Worm (Caenorhabditis elegans) whole organism, L1 larva: ENCODE results near the gene ZC8.6.
A peak's percentile ranks its signal among the peaks of the same experiment; 100 is the strongest.

Experiments used
- C04F5.9 ChIP-seq: sonication (generic microtip); optimal IDR thresholded peaks from 2 replicates; lab custom pipeline; 2016; ENCODE audit warnings: missing genetic modification characterization, missing compliant biosample characterization
- C16A3.4 ChIP-seq: fragments of 150-350 bp; optimal IDR thresholded peaks from 2 replicates; lab custom pipeline; 2014; ENCODE audit warnings: missing biosample characterization, missing genetic modification characterization
- F16B12.6 ChIP-seq: fragments of 150-350 bp; optimal IDR thresholded peaks from 2 replicates; lab custom pipeline; 2014; ENCODE audit warnings: missing biosample characterization, missing genetic modification characterization
- Y116A8C.19 ChIP-seq: sonication (generic microtip); optimal IDR thresholded peaks from 2 replicates; lab custom pipeline; 2016; ENCODE audit warnings: missing compliant biosample characterization, missing genetic modification characterization, borderline replicate concordance
- alr-1 ChIP-seq: fragments of 200-800 bp; sonication (Bioruptor generic); optimal IDR thresholded peaks from 2 replicates; lab custom pipeline; 2018; ENCODE audit warnings: borderline replicate concordance, mild to moderate bottlenecking, missing genetic modification characterization, missing compliant biosample characterization
- aly-2 ChIP-seq: fragments of 150-350 bp; optimal IDR thresholded peaks from 2 replicates; lab custom pipeline; 2014; ENCODE audit warnings: missing biosample characterization, missing genetic modification characterization
- ama-1 ChIP-seq: fragments of 150-350 bp; optimal IDR thresholded peaks from 2 replicates; lab custom pipeline; 2014
- blmp-1 ChIP-seq: fragments of 150-350 bp; optimal IDR thresholded peaks from 2 replicates; lab custom pipeline; 2014; ENCODE audit warnings: missing biosample characterization, missing genetic modification characterization
- ceh-8 ChIP-seq: fragments of 200-800 bp; sonication (Bioruptor generic); optimal IDR thresholded peaks from 2 replicates; lab custom pipeline; 2018; ENCODE audit warnings: mild to moderate bottlenecking, missing genetic modification characterization, moderate library complexity, missing compliant biosample characterization
- ceh-88 ChIP-seq: fragments of 200-800 bp; sonication (Bioruptor generic); IDR thresholded peaks from 2 replicates; pipeline ENCODE4 v1.3.6; 2022; ENCODE audit warnings: missing genetic modification characterization, missing compliant biosample characterization
- ceh-90 ChIP-seq: sonication (generic microtip); optimal IDR thresholded peaks from 2 replicates; lab custom pipeline; 2016; ENCODE audit warnings: missing genetic modification characterization, missing compliant biosample characterization
- ces-1 ChIP-seq: fragments of 150-350 bp; optimal IDR thresholded peaks from 2 replicates; lab custom pipeline; 2014; ENCODE audit warnings: missing biosample characterization, missing genetic modification reagents, missing genetic modification characterization
- dpl-1 ChIP-seq, 3 experiments: fragments of 150-350 bp in 2 of 3; sonication (generic microtip) in 1 of 3; optimal IDR thresholded peaks; 2 replicates each; lab custom pipeline; 2014 to 2017; ENCODE audit warnings: missing biosample characterization in 3 of 3, missing genetic modification characterization in 3 of 3, missing genetic modification reagents in 3 of 3
- dsc-1 ChIP-seq: sonication (generic microtip); optimal IDR thresholded peaks from 2 replicates; lab custom pipeline; 2016; ENCODE audit warnings: mild to moderate bottlenecking, missing genetic modification characterization, missing compliant biosample characterization
- efl-1 ChIP-seq, 4 experiments: fragments of 150-350 bp; optimal IDR thresholded peaks in 3 of 4; peaks in 1 of 4; 1 replicate in 1 of 4; 2 replicates in 3 of 4; lab custom pipeline; 2014; ENCODE audit warnings: missing biosample characterization in 2 of 4, missing genetic modification characterization in 2 of 4, missing genetic modification reagents in 2 of 4
- egl-13 ChIP-seq: sonication (generic microtip); optimal IDR thresholded peaks from 2 replicates; lab custom pipeline; 2016; ENCODE audit warnings: missing genotype, missing genetic modification reagents, missing genetic modification characterization, missing compliant biosample characterization
- elt-3 ChIP-seq, 6 experiments: fragments of 150-350 bp in 1 of 6; sonication (generic microtip); optimal IDR thresholded peaks; 2 replicates each; lab custom pipeline; 2017 to 2018; ENCODE audit warnings: missing biosample characterization in 6 of 6, missing genetic modification characterization in 6 of 6, inconsistent platforms in 1 of 6
- fkh-4 ChIP-seq: sonication (generic microtip); optimal IDR thresholded peaks from 2 replicates; lab custom pipeline; 2016; ENCODE audit warnings: missing compliant biosample characterization, missing genetic modification characterization, borderline replicate concordance
- grh-1 ChIP-seq: fragments of 200-800 bp; sonication (Bioruptor generic); IDR thresholded peaks from 2 replicates; pipeline ENCODE4 v1.3.6; 2022; ENCODE audit warnings: missing genetic modification reagents, missing genetic modification characterization, missing compliant biosample characterization
- hpl-2 ChIP-seq: fragments of 150-350 bp; optimal IDR thresholded peaks from 2 replicates; lab custom pipeline; 2014; ENCODE audit warnings: missing biosample characterization, missing genetic modification reagents, missing genetic modification characterization
- irx-1 ChIP-seq: sonication (generic microtip); optimal IDR thresholded peaks from 2 replicates; lab custom pipeline; 2016; ENCODE audit warnings: missing genetic modification characterization, missing compliant biosample characterization
- lin-13 ChIP-seq: fragments of 150-350 bp; optimal IDR thresholded peaks from 2 replicates; lab custom pipeline; 2014; ENCODE audit warnings: missing biosample characterization, missing genetic modification reagents, missing genetic modification characterization
- lin-14 ChIP-seq: fragments of 200-800 bp; sonication (Bioruptor generic); optimal IDR thresholded peaks from 2 replicates; lab custom pipeline; 2018; ENCODE audit warnings: mild to moderate bottlenecking, missing genetic modification characterization, moderate library complexity, missing compliant biosample characterization
- lin-15B ChIP-seq: fragments of 150-350 bp; sonication (generic microtip); optimal IDR thresholded peaks from 3 replicates; lab custom pipeline; 2014; ENCODE audit warnings: missing biosample characterization, missing genetic modification characterization
- lin-39 ChIP-seq: fragments of 150-350 bp; optimal IDR thresholded peaks from 2 replicates; lab custom pipeline; 2014; ENCODE audit warnings: missing biosample characterization, missing genetic modification reagents, missing genetic modification characterization
- lsy-2 ChIP-seq, 2 experiments: fragments of 150-350 bp; optimal IDR thresholded peaks; 2 replicates each; lab custom pipeline; 2014; ENCODE audit warnings: missing biosample characterization in 2 of 2, missing genetic modification characterization in 2 of 2
- mdl-1 ChIP-seq, 2 experiments: fragments of 150-350 bp; optimal IDR thresholded peaks; 2 replicates each; lab custom pipeline; 2014 to 2017; ENCODE audit warnings: missing biosample characterization in 2 of 2, missing genetic modification characterization in 2 of 2, inconsistent platforms in 1 of 2
- mef-2 ChIP-seq: fragments of 150-350 bp; optimal IDR thresholded peaks from 2 replicates; lab custom pipeline; 2014; ENCODE audit warnings: missing biosample characterization, missing genetic modification characterization
- nhr-11 ChIP-seq: fragments of 150-350 bp; optimal IDR thresholded peaks from 2 replicates; lab custom pipeline; 2014; ENCODE audit warnings: missing biosample characterization, missing genetic modification characterization
- nhr-19 ChIP-seq: fragments of 200-800 bp; sonication (Bioruptor generic); conservative IDR thresholded peaks from 2 replicates; pipeline ENCODE4 v1.3.6; 2022; ENCODE audit warnings: missing genetic modification characterization, missing compliant biosample characterization
- nhr-237 ChIP-seq: fragments of 150-350 bp; optimal IDR thresholded peaks from 2 replicates; lab custom pipeline; 2014; ENCODE audit warnings: missing biosample characterization, missing genetic modification characterization
- nhr-47 ChIP-seq: sonication (generic microtip); optimal IDR thresholded peaks from 2 replicates; lab custom pipeline; 2016; ENCODE audit warnings: mild to moderate bottlenecking, missing genetic modification characterization, moderate library complexity, missing compliant biosample characterization
- nhr-76 ChIP-seq: sonication (generic microtip); optimal IDR thresholded peaks from 2 replicates; lab custom pipeline; 2017; ENCODE audit warnings: missing biosample characterization, missing genetic modification characterization
- nhr-84 ChIP-seq: sonication (generic microtip); optimal IDR thresholded peaks from 2 replicates; lab custom pipeline; 2017; ENCODE audit warnings: missing biosample characterization, missing genetic modification characterization
- nhr-90 ChIP-seq: sonication (generic microtip); optimal IDR thresholded peaks from 2 replicates; lab custom pipeline; 2016; ENCODE audit warnings: mild to moderate bottlenecking, missing genetic modification characterization, missing compliant biosample characterization; ENCODE audit not compliant: poor library complexity
- pax-3 ChIP-seq: fragments of 200-800 bp; sonication (Bioruptor generic); optimal IDR thresholded peaks from 2 replicates; lab custom pipeline; 2018; ENCODE audit warnings: mild to moderate bottlenecking, missing genetic modification characterization, moderate library complexity, missing compliant biosample characterization
- pqm-1 ChIP-seq: sonication (generic microtip); optimal IDR thresholded peaks from 3 replicates; lab custom pipeline; 2017; ENCODE audit warnings: missing biosample characterization, missing genetic modification characterization
- rnt-1 ChIP-seq: sonication (generic microtip); optimal IDR thresholded peaks from 2 replicates; lab custom pipeline; 2016; ENCODE audit warnings: mild to moderate bottlenecking, missing genetic modification characterization, moderate library complexity, missing compliant biosample characterization
- skn-1 ChIP-seq: fragments of 150-350 bp; optimal IDR thresholded peaks from 2 replicates; lab custom pipeline; 2014; ENCODE audit warnings: missing biosample characterization, missing genetic modification characterization
- snu-23 ChIP-seq: sonication (generic microtip); optimal IDR thresholded peaks from 2 replicates; lab custom pipeline; 2016; ENCODE audit warnings: missing genetic modification characterization, missing compliant biosample characterization
- sptf-1 ChIP-seq: fragments of 150-350 bp; optimal IDR thresholded peaks from 2 replicates; lab custom pipeline; 2014; ENCODE audit warnings: missing biosample characterization, missing genetic modification characterization
- sup-37 ChIP-seq: fragments of 200-800 bp; sonication (Bioruptor generic); optimal IDR thresholded peaks from 2 replicates; lab custom pipeline; 2018; ENCODE audit warnings: mild to moderate bottlenecking, missing genetic modification characterization, missing compliant biosample characterization
- swsn-7 ChIP-seq: sonication (generic microtip); optimal IDR thresholded peaks from 2 replicates; lab custom pipeline; 2016; ENCODE audit warnings: missing genetic modification characterization, missing compliant biosample characterization
- tbx-2 ChIP-seq: sonication (generic microtip); optimal IDR thresholded peaks from 2 replicates; lab custom pipeline; 2016; ENCODE audit warnings: missing genetic modification characterization, missing compliant biosample characterization
- unc-30 ChIP-seq: sonication (generic microtip); optimal IDR thresholded peaks from 2 replicates; lab custom pipeline; 2017; ENCODE audit warnings: missing biosample characterization, missing genetic modification characterization
- unc-62 ChIP-seq: fragments of 150-350 bp; optimal IDR thresholded peaks from 2 replicates; lab custom pipeline; 2014; ENCODE audit warnings: missing biosample characterization, missing genetic modification reagents, missing genetic modification characterization
- vab-15 ChIP-seq: sonication (generic microtip); optimal IDR thresholded peaks from 2 replicates; lab custom pipeline; 2017; ENCODE audit warnings: missing genotype, mild to moderate bottlenecking, missing genetic modification characterization, missing compliant biosample characterization
- zag-1 ChIP-seq: fragments of 150-350 bp; optimal IDR thresholded peaks from 2 replicates; lab custom pipeline; 2014; ENCODE audit warnings: missing biosample characterization, missing genetic modification characterization
- zip-4 ChIP-seq: fragments of 200-800 bp; sonication (Bioruptor generic); optimal IDR thresholded peaks from 2 replicates; lab custom pipeline; 2018; ENCODE audit warnings: mild to moderate bottlenecking, missing genetic modification characterization, moderate library complexity, missing compliant biosample characterization
- ztf-11 ChIP-seq, 2 experiments: sonication (generic microtip); optimal IDR thresholded peaks; 2 replicates each; lab custom pipeline; 2016 to 2017; ENCODE audit warnings: missing genetic modification characterization in 2 of 2, missing biosample characterization in 1 of 2, missing compliant biosample characterization in 1 of 2

ZC8.6 gene

DNA sequence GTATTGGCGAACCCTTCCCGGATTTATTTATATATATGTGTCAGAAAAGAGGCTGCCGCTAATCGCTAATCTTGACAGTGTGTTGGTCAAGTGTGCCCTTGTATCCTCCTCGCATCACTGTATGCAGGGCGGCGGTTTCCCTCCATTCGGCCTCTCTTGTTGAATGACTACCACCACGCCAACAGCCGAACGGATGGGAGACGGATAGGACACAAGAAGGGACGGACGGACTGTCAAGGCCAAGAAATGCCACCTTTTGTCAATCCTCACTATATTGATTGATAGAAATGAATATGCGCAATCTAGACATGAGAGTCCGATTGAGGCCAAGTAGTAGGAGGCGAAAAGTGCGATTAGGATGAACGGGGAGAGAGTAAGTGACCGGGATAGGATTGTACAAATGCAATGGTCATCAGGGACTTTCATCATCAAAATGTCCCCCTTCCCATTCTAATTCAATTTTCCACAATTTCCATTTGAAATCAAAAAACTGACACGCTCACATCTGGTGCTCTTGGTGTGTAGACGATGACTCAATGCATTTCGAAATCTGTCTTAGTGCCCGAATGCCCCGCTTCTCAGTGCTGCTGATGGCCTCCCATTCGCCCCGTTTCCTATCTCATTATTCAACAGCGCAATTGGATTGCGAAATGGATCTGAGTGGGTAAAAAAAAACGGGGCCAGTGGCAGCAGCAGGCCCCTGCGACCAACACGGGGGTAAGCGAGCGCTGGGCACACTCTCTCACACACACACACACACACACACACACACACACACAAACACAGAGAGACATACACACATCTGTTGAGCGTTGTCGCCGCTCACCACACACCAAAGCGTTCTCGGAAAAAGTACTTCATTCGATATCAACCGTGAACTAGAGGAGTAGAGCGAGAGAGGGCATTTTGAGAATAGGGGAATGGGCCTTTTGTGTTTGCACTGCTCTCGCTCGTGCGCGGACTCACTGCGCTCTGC is 35.4 kb downstream of the ZC8.6 start:
- TF ChIP-seq C04F5.9 (tag; lab: Kevin White, UChicago) = no peak
- no peak for TF ChIP-seq lin-15B (tag; lab: Kevin White, UChicago)
- TF ChIP-seq swsn-7 (tag; lab: Kevin White, UChicago) = peak; percentile 60
- no peak for TF ChIP-seq nhr-237 (tag; lab: Kevin White, UChicago)
- TF ChIP-seq aly-2 (tag; lab: Kevin White, UChicago) = no peak
- peak; percentile 31 for TF ChIP-seq sup-37
- no peak for TF ChIP-seq zag-1 (tag; lab: Kevin White, UChicago)
- TF ChIP-seq grh-1 (GFP tag; lab: Robert Waterston, UW) = no peak
- peak; percentile 45 for TF ChIP-seq ces-1
- TF ChIP-seq vab-15 (tag; lab: Kevin White, UChicago) = no peak
- TF ChIP-seq mdl-1 (tag; optimal IDR thresholded peaks at IDR 0.05; lab: Kevin White, UChicago) = peak in 1 of 2 experiments; percentile 33
- peak; percentile 44 for TF ChIP-seq C16A3.4
- TF ChIP-seq zip-4 (GFP tag; lab: Kevin White, UChicago) = peak; percentile 37
- peak; percentile 39 for TF ChIP-seq irx-1
- no peak for TF ChIP-seq pax-3 (tag; lab: Kevin White, UChicago)
- TF ChIP-seq tbx-2 (tag; lab: Kevin White, UChicago) = peak; percentile 60
- TF ChIP-seq nhr-84 (tag; lab: Kevin White, UChicago) = no peak
- peak; percentile 43; the same call in 1 of the 2 replicates for TF ChIP-seq nhr-19 (GFP tag; lab: Robert Waterston, UW)
- TF ChIP-seq nhr-76 = no peak
- peak; percentile 17 for TF ChIP-seq ceh-90 (tag; lab: Kevin White, UChicago)
- TF ChIP-seq ama-1 = no peak
- peak; percentile 91 for TF ChIP-seq lin-14 (GFP tag; lab: Kevin White, UChicago)
- peak in 1 of 2 experiments; percentile 24 for TF ChIP-seq efl-1 (optimal IDR thresholded peaks at IDR 0.05; lab: Kevin White, UChicago)
- TF ChIP-seq efl-1 (GFP tag; optimal IDR thresholded peaks at IDR 0.05 in 1 of 2; lab: Kevin White, UChicago) = peak in 1 of 2 experiments; percentile 67
- no peak for TF ChIP-seq sptf-1 (tag; lab: Kevin White, UChicago)
- peak in 1 of 2 experiments; percentile 54 for TF ChIP-seq ztf-11 (tag; optimal IDR thresholded peaks at IDR 0.05; lab: Kevin White, UChicago)
- TF ChIP-seq ceh-88 (GFP tag; lab: Robert Waterston, UW) = no peak
- no peak for TF ChIP-seq lin-13 (GFP tag; lab: Kevin White, UChicago)
- TF ChIP-seq mef-2 = no peak
- peak; percentile 22 for TF ChIP-seq nhr-11
- TF ChIP-seq egl-13 = peak; percentile 35
- TF ChIP-seq lsy-2 (tag; optimal IDR thresholded peaks at IDR 0.05; lab: Kevin White, UChicago) = peak; percentile 42 to 65
- TF ChIP-seq nhr-90 (tag; lab: Kevin White, UChicago) = no peak
- peak; percentile 63 for TF ChIP-seq skn-1 (tag; lab: Kevin White, UChicago)
- peak; percentile 54 for TF ChIP-seq dsc-1 (tag; lab: Kevin White, UChicago)
- no peak for TF ChIP-seq unc-30
- TF ChIP-seq pqm-1 (tag; lab: Kevin White, UChicago) = no peak
- TF ChIP-seq F16B12.6 (tag; lab: Kevin White, UChicago) = no peak
- TF ChIP-seq snu-23 (GFP tag; lab: Kevin White, UChicago) = peak; percentile 41
- no peak for TF ChIP-seq lin-39
- peak; percentile 68 for TF ChIP-seq nhr-47 (tag; lab: Kevin White, UChicago)
- TF ChIP-seq hpl-2 (GFP tag; lab: Kevin White, UChicago) = no peak
- TF ChIP-seq ceh-8 (GFP tag; lab: Kevin White, UChicago) = peak; percentile 49
- no peak for TF ChIP-seq dpl-1 (GFP tag; optimal IDR thresholded peaks at IDR 0.05; lab: Kevin White, UChicago)
- no peak for TF ChIP-seq elt-3 (tag; optimal IDR thresholded peaks at IDR 0.05; lab: Kevin White, UChicago)
- no peak for TF ChIP-seq alr-1 (tag; lab: Kevin White, UChicago)
- TF ChIP-seq unc-62 = no peak
- TF ChIP-seq fkh-4 (tag; lab: Kevin White, UChicago) = no peak
- peak; percentile 6 for TF ChIP-seq blmp-1 (tag; lab: Kevin White, UChicago)
- peak; percentile 60 for TF ChIP-seq rnt-1
- no peak for TF ChIP-seq Y116A8C.19 (tag; lab: Kevin White, UChicago)
